Fruit fly (Drosophila melanogaster) whole organism, larva: Measurements from ENCODE around the gene CG10725.

Source experiments
- noc ChIP-seq: fragments of 200-800 bp; sonication (Bioruptor generic); optimal IDR thresholded peaks from 3 replicates; lab custom pipeline; 2019; ENCODE audit warnings: missing biosample characterization, mild to moderate bottlenecking, missing genetic modification characterization, moderate library complexity

CG10725 gene

dm6 chr3L:13426573-13426972, 11.2 kb upstream of the CG10725 start, which contains the start of gene CG14105:
TSS of gene CG14105 (minus strand) at chr3L:13426673.
- TF ChIP-seq noc = no peak

DNA sequence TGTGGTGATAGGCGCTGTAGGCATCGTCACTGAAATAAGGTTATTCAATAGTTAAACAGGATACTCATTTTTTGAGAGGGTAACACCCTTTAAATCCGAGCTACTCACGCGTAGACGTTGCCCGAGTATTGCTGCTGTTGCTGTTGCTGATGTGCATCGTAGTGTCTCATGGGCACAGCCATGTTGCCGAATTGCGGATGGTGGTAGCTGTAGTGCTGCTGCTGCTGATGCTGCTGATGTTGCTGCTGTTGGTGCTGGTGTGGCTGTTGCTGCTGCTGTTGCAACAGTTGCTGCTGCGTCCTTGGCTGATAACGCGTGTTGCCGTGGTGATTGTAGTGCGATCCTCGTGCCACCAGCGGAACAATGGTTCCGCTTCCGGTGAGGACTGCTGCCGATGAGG, 7.6 kb upstream of the CG10725 start:
- no peak for TF ChIP-seq noc

DNA sequence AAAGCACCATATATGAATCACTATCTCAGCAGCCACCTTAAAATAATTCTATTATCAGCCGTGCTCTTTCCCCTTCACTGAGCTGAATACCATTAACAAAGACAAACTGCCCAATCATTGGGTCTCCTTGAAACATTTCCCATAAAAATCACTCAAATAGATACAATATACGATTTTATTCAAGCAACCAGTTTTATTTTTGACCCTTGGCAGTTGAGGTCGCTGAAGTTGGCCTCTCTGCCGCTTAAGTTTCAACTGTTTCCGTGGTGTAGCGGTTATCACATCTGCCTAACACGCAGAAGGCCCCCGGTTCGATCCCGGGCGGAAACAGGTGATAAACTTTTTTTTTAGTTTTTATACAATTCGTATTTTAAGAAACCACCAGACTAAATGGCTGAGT, 5.0 kb upstream of the CG10725 start:
- TF ChIP-seq noc = no peak

dm6 chr3L:13433522-13433921, 4.2 kb upstream of the CG10725 start:
- no peak for TF ChIP-seq noc

DNA sequence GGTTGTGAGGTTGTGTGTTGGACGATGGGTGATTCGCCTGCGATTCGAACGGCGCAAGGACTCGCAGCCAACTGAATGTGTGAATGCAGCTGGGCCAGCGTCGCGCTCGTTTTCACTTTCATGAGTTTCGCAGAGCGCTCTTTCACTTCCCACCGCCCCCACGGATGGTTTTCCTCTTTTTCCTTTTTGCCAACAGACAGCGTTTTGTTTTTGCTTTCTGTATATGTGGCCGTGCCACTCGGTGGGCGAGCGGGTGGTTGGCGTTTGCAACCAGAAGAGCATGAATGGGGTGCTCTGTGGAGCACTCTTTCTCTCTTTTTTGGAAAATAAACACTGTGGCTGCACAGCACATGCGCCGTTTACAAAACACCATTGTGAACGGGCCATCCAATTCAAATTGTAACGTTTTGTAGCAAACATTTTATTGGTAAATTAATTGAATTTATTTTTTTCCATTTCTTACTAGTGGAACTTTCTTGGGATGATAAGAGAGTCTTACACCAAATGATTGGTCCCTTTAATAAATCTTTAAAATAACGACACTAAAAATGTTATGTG, 2.5 kb upstream of the CG10725 start, which contains the start of gene CG10713:
TSS of gene CG10713 (minus strand) at position 60 of the 558 bp plus-strand sequence.
- no peak for TF ChIP-seq noc

DNA sequence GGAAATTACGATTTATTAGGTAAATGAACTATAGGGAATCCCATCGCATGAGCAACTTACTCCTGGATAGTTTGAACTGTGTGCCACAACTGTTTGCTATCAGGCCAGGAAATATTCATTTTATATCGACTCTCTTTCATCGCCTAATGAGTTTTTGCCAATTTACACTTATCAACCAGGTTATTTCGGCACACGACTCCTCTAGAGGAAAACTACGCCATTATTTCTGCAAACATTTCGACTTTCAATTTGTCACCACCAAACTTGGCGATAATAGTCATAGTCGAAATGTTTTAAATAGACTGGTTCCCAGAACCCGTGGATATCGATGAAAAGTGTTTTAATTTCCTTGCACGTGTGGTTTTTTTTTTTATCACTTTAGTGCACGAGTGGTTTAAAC, 718 bp upstream of the CG10725 start, which contains the start of gene CG10154:
TSS of gene CG10154 (minus strand) at position 101 of the 400 bp plus-strand sequence.
- TF ChIP-seq noc = no peak

dm6 chr3L:13440370-13440960, 2.7 kb downstream of the CG10725 start, which contains the start of the genes CG10140 and CG14109:
TSS of gene CG10140 (minus strand) at chr3L:13440470.
TSS of gene CG14109 (plus strand) at chr3L:13440910.
- TF ChIP-seq noc = no peak

dm6 chr3L:13442400-13442799, 4.6 kb downstream of the CG10725 start, which contains the start of gene cmb:
TSS of gene cmb (plus strand) at chr3L:13442594.
- no peak for TF ChIP-seq noc

DNA sequence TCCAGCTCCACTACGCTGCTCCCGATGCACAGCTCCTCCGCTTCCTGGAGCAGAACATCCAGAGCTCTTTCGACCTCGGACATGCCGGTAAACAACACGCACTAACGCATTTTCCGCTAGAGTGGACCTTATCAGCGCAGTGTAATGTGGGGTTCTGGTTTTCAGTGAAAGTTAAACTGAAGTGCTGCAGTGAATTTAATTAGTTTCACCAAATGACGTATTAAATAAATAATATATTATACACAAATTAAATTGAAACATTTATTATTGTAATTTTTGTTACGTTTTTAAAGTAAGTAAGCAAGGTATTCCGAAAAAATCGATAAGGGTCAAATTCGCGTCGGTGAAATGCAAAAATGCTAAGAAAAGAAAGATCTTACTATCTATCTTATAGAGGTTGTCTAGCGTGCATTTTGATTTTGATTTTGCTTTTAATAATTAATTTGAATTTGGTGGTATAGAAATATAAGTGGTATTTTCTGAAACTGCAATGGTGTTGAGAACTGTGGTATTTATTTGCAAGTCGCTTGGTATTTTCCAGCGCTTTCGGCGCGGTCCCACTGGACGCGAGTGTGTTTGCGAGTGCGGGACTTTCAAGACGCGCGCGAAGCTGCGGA, 12.5 kb downstream of the CG10725 start, which contains the start of the genes JMJD7 and CG10738:
TSS of gene JMJD7 (minus strand) at position 107 of the 617 bp plus-strand sequence.
TSS of gene CG10738 (plus strand) at position 594 of the 617 bp plus-strand sequence.
- no peak for TF ChIP-seq noc

- TF ChIP-seq noc = peak; percentile 8
These were observed 13.8 kb downstream of the CG10725 start for dm6 chr3L:13451562-13451961.

DNA sequence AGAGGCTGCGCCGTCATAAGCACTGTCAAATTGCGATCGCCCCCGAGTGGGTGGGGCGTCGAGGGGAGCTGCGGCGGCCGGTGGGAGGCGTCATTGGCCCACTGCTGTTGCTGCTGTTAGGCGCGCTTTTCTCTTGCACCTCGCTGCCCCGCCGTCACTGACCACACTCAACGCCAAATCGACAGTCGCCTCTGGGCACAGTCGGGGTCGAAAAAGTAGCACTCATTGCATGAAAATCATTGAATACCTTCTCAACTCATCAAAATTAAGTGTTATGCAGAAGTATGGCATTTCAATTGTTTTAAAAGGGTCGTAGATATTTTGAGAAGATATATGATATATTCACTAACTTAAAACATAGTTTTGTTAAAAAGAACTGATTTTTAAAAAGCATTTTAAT, 14.5 kb downstream of the CG10725 start:
- no peak for TF ChIP-seq noc

DNA sequence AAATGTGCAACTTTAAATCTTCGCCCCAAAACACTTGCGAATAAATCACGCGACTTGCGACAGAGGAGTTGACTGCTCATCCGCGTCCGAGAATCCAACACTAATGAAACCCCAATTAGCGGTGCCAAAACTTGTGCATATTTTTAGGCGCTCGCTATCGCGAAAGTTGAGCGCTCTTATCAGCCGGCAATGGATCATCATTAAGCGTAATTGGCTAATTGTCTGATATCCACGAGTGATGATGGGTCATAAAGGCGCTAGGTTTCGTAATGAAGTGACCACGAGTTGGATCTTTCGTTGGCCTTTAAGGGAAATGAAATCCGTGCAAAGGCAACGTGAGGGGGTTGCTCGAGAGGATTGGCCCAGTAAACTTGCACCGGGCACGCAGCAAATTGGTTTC, 17.0 kb downstream of the CG10725 start:
- peak; percentile 57 for TF ChIP-seq noc

DNA sequence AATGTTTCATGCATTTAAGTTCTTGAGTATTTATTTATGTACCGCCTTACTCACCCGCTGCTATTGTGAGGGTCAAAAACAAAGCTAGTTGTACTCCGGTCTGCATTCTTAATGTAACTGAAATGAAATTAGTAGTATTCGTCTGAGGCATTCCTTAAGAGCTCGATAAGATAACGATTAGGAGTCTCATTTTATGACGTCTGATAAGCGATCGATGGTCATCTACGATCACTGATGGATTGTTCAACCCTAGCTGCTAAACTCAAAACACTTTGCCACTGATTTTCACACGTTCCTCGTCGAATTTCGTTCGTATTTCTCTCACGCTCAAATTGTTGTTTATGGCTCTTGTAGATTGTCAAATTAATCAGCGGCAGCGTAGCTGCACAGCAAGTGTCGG, 19.4 kb downstream of the CG10725 start, which contains the start of gene CG10116:
TSS of gene CG10116 (minus strand) at position 106 of the 400 bp plus-strand sequence.
- TF ChIP-seq noc = no peak

- no peak for TF ChIP-seq noc
These were observed 36.9 kb downstream of the CG10725 start, which contains the start of gene CG10089 for dm6 chr3L:13474607-13475006. TSS of gene CG10089 (minus strand) at chr3L:13474787.

- no peak for TF ChIP-seq noc
These were observed 38.3 kb downstream of the CG10725 start for dm6 chr3L:13476070-13476469.

- TF ChIP-seq noc = peak; percentile 98
These were observed 39.1 kb downstream of the CG10725 start for dm6 chr3L:13476566-13477452.
